Fruit fly (Drosophila melanogaster): Measurements from ENCODE around the gene dcma.

dcma gene

DNA sequence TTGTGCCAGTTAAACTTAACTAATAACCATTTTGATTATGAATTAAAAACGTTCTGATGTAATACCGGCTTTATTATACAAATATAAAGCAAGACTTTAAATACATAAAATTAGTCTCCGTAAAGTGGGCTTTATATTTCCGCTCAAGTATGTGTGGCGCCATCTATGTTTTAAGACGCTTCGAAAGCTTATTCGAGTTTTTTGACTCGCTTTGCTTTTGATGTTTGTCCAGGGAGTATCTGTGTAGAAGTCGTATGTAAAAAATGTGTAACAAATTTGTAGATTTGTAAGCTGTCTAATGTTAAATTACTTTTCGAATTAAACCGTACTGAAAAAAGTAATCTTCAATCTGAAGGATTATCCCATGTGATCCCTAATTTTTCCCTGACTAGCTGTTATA, 33.6 kb upstream of the dcma start (continued):
- TF ChIP-seq CG6791 (GFP tag; IDR thresholded peaks at IDR 0.05; ENCODE audit: partially characterized antibody) (no peak), Dad (GFP tag; optimal IDR thresholded peaks at IDR 0.05) (no peak), CG10209 (GFP tag; optimal IDR thresholded peaks at IDR 0.05) (no peak), CG31365 (tag; optimal IDR thresholded peaks at IDR 0.05) (no peak), CG9215 (GFP tag; IDR thresholded peaks at IDR 0.05) (no peak), sr (GFP tag; IDR thresholded peaks at IDR 0.05) (no peak), CG10366 (GFP tag; IDR thresholded peaks at IDR 0.05) (no peak), mld (GFP tag; IDR thresholded peaks at IDR 0.05; ENCODE audit: partially characterized antibody) (no peak), scrt (GFP tag; optimal IDR thresholded peaks at IDR 0.05) (no peak), MBD-R2 (GFP tag; IDR thresholded peaks at IDR 0.05) (no peak), CG17359 (tag; optimal IDR thresholded peaks at IDR 0.05) (no peak), cas (GFP tag; IDR thresholded peaks at IDR 0.05) (no peak), CG11085 (GFP tag; IDR thresholded peaks at IDR 0.05) (no peak), gro (GFP tag; optimal IDR thresholded peaks at IDR 0.05) (no peak), sens (GFP tag) (peak; percentile 65), Bteb2 (GFP tag; optimal IDR thresholded peaks at IDR 0.05) (no peak), Tbp (GFP tag; optimal IDR thresholded peaks at IDR 0.05) (no peak), ATbp (GFP tag; optimal IDR thresholded peaks at IDR 0.05) (no peak), en (GFP tag; optimal IDR thresholded peaks at IDR 0.05) (no peak), amos (GFP tag; IDR thresholded peaks at IDR 0.05; ENCODE audit: partially characterized antibody) (peak; percentile 28; the same call in 1 of the 2 replicates), CG1024 (GFP tag; IDR thresholded peaks at IDR 0.05) (no peak), unpg (GFP tag; optimal IDR thresholded peaks at IDR 0.05) (no peak), CG6175 (GFP tag; IDR thresholded peaks at IDR 0.05) (no peak), CG16863 (GFP tag; optimal IDR thresholded peaks at IDR 0.05) (no peak), Dek (tag; optimal IDR thresholded peaks at IDR 0.05) (no peak), gt (GFP tag; IDR thresholded peaks at IDR 0.05) (no peak), Dip2 (GFP tag; IDR thresholded peaks at IDR 0.05) (peak; percentile 92), pita (GFP tag; optimal IDR thresholded peaks at IDR 0.05) (peak; percentile 2), eyg (GFP tag; optimal IDR thresholded peaks at IDR 0.05) (no peak), Poxn (GFP tag; IDR thresholded peaks at IDR 0.05) (no peak), sna (GFP tag; IDR thresholded peaks at IDR 0.05; ENCODE audit: partially characterized antibody) (no peak)

DNA sequence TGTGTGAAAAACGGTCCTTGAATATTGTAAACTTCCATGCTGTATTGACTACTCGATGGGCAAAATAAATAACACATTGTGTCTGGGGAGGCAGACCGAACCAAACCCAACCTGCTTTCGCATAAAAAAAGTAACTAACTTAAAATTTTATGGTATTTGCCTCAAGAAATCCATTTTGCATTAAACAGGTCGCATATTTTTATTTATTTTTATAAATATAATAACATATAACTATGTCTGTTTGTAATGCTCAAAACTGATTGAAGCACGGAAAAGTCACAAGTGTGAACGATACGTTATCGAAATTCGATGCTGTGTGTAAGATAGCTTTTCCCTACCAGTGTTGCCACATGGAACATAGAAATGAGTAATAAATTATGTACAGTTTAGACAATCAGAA, 12.1 kb upstream of the dcma start, which contains the start of gene CG11929:
TSS of gene CG11929 (plus strand) at position 301 of the 400 bp plus-strand sequence.
- no peak for TF ChIP-seq crc (GFP tag; optimal IDR thresholded peaks at IDR 0.05)
- no peak for TF ChIP-seq Dbx (GFP tag; IDR thresholded peaks at IDR 0.05)
- no peak for TF ChIP-seq CkIIα-i1 (GFP tag; IDR thresholded peaks at IDR 0.05)

DNA sequence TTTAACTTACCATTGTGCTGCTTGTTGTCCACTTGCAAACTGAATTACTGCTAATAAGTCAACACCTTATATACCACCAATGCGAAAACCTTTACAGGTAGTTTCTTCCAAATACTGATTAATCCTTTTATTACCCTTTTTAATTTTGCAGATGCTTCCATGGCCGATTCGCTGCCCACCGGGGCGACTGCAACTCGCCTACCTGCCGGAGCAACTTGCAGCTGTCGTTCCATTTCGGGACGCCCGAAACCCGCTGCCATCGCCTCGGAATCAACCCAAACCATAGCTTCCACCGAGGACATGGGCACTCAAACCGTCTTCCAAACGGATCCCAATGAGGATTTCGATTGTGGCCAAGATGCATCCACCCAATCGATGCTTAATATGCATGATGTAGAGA, 10.2 kb upstream of the dcma start, which contains the start of gene Elba1:
TSS of gene Elba1 (minus strand) at position 101 of the 400 bp plus-strand sequence.
- TF ChIP-seq cad (GFP tag; optimal IDR thresholded peaks at IDR 0.05) (peak; percentile 60), HLH54F (GFP tag; optimal IDR thresholded peaks at IDR 0.05) (no peak)

DNA sequence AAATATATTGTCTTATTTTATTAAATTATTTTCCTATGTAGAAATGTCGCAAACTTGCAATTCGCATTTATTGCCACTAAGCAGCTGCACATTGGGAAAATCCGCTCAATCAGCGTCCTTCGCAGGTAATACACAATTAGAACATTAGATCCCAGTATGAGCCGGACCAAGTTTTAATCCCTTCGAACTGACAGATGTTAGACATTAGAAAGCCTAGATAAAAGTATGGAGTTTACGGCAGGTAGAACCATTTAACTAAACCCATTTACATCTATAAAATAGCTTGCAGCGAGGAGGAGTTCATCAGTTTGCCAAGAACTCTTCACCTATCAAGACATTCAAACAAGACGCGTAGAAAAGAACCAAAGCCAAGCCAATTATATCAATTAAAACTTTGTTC, 7.3 kb upstream of the dcma start, which contains the start of gene Elba3:
TSS of gene Elba3 (plus strand) at position 301 of the 400 bp plus-strand sequence.
- no peak for TF ChIP-seq corto (GFP tag; optimal IDR thresholded peaks at IDR 0.05)
- no peak for TF ChIP-seq CG16813 (GFP tag; IDR thresholded peaks at IDR 0.05; ENCODE audit: partially characterized antibody)
